Worm (Caenorhabditis elegans) whole organism, L3 larva: ENCODE measurements around the gene srw-3.

Experiments
- R02D3.7 ChIP-seq: fragments of 150-350 bp; optimal IDR thresholded peaks from 2 replicates; lab custom pipeline; 2014; ENCODE audit warnings: missing biosample characterization, missing genetic modification characterization
- aly-2 ChIP-seq: fragments of 150-350 bp; optimal IDR thresholded peaks from 2 replicates; lab custom pipeline; 2014; ENCODE audit warnings: missing biosample characterization, missing genetic modification characterization
- ama-1 ChIP-seq: fragments of 150-350 bp; optimal IDR thresholded peaks from 2 replicates; lab custom pipeline; 2018
- ceh-16 ChIP-seq: sonication (generic microtip); optimal IDR thresholded peaks from 2 replicates; lab custom pipeline; 2017; ENCODE audit warnings: missing biosample characterization, missing genetic modification characterization
- ceh-28 ChIP-seq: fragments of 150-350 bp; optimal IDR thresholded peaks from 2 replicates; lab custom pipeline; 2014; ENCODE audit warnings: missing biosample characterization, missing genetic modification reagents, missing genetic modification characterization
- ceh-82 ChIP-seq: fragments of 150-350 bp; optimal IDR thresholded peaks from 2 replicates; lab custom pipeline; 2014; ENCODE audit warnings: missing biosample characterization, missing genetic modification characterization
- ceh-9 ChIP-seq: sonication (generic microtip); optimal IDR thresholded peaks from 2 replicates; lab custom pipeline; 2018; ENCODE audit warnings: missing biosample characterization, missing genetic modification characterization
- egl-27 ChIP-seq: sonication (generic microtip); optimal IDR thresholded peaks from 4 replicates; lab custom pipeline; 2017; ENCODE audit warnings: missing biosample characterization, missing genetic modification reagents, missing genetic modification characterization
- elt-1 ChIP-seq: fragments of 150-350 bp; optimal IDR thresholded peaks from 2 replicates; lab custom pipeline; 2014; ENCODE audit warnings: missing biosample characterization, missing genetic modification characterization
- elt-2 ChIP-seq: sonication (generic microtip); optimal IDR thresholded peaks from 2 replicates; lab custom pipeline; 2016; ENCODE audit warnings: missing genetic modification reagents, mild to moderate bottlenecking, missing genetic modification characterization, missing compliant biosample characterization
- eor-1 ChIP-seq, 2 experiments: fragments of 150-350 bp; optimal IDR thresholded peaks; 2 replicates each; lab custom pipeline; 2014 to 2018; ENCODE audit warnings: missing biosample characterization in 2 of 2, missing genetic modification characterization in 2 of 2
- fkh-2 ChIP-seq: fragments of 150-350 bp; optimal IDR thresholded peaks from 2 replicates; lab custom pipeline; 2014; ENCODE audit warnings: missing biosample characterization, missing genetic modification reagents, missing genetic modification characterization
- fos-1 ChIP-seq: fragments of 150-350 bp; optimal IDR thresholded peaks from 2 replicates; lab custom pipeline; 2014; ENCODE audit warnings: missing biosample characterization, missing genetic modification characterization
- jun-1 ChIP-seq: fragments of 150-350 bp; optimal IDR thresholded peaks from 2 replicates; lab custom pipeline; 2014; ENCODE audit warnings: missing biosample characterization, missing genetic modification reagents, missing genetic modification characterization
- lin-15B ChIP-seq: fragments of 150-350 bp; optimal IDR thresholded peaks from 2 replicates; lab custom pipeline; 2014; ENCODE audit warnings: missing biosample characterization, missing genetic modification characterization
- lin-39 ChIP-seq: fragments of 150-350 bp; optimal IDR thresholded peaks from 2 replicates; lab custom pipeline; 2018; ENCODE audit warnings: missing biosample characterization, missing genetic modification reagents, missing genetic modification characterization
- mdl-1 ChIP-seq: fragments of 150-350 bp; optimal IDR thresholded peaks from 2 replicates; lab custom pipeline; 2014; ENCODE audit warnings: missing biosample characterization, missing genetic modification characterization
- mml-1 ChIP-seq: fragments of 150-350 bp; sonication (generic microtip); optimal IDR thresholded peaks from 3 replicates; lab custom pipeline; 2014; ENCODE audit warnings: missing biosample characterization, missing genetic modification characterization
- nfya-1 ChIP-seq: sonication (generic microtip); optimal IDR thresholded peaks from 2 replicates; lab custom pipeline; 2017; ENCODE audit warnings: missing genetic modification characterization, mild to moderate bottlenecking, missing compliant biosample characterization, antibody characterized with exemption, moderate library complexity; ENCODE audit not compliant: insufficient read depth
- nhr-11 ChIP-seq: fragments of 150-350 bp; optimal IDR thresholded peaks from 2 replicates; lab custom pipeline; 2014; ENCODE audit warnings: missing biosample characterization, missing genetic modification characterization
- nhr-12 ChIP-seq: fragments of 150-350 bp; optimal IDR thresholded peaks from 2 replicates; lab custom pipeline; 2014; ENCODE audit warnings: missing biosample characterization, missing genetic modification characterization
- nhr-23 ChIP-seq: fragments of 150-350 bp; optimal IDR thresholded peaks from 2 replicates; lab custom pipeline; 2014; ENCODE audit warnings: missing biosample characterization, missing genetic modification reagents, missing genetic modification characterization
- nhr-25 ChIP-seq: sonication (generic microtip); optimal IDR thresholded peaks from 2 replicates; lab custom pipeline; 2017; ENCODE audit warnings: missing biosample characterization, missing genetic modification characterization
- nhr-67 ChIP-seq: fragments of 150-350 bp; optimal IDR thresholded peaks from 2 replicates; lab custom pipeline; 2014; ENCODE audit warnings: missing biosample characterization, missing genetic modification characterization
- pha-4 ChIP-seq: fragments of 150-350 bp; optimal IDR thresholded peaks from 2 replicates; lab custom pipeline; 2014; ENCODE audit warnings: missing biosample characterization, missing genetic modification reagents, missing genetic modification characterization
- pqm-1 ChIP-seq: fragments of 150-350 bp; optimal IDR thresholded peaks from 2 replicates; lab custom pipeline; 2017; ENCODE audit warnings: missing biosample characterization, missing genetic modification characterization, inconsistent platforms
- skn-1 ChIP-seq: fragments of 150-350 bp; optimal IDR thresholded peaks from 2 replicates; lab custom pipeline; 2014; ENCODE audit warnings: missing biosample characterization, missing genetic modification characterization
- snpc-4 ChIP-seq: fragments of 150-350 bp; optimal IDR thresholded peaks from 2 replicates; lab custom pipeline; 2014; ENCODE audit warnings: missing biosample characterization, missing genetic modification characterization
- unc-39 ChIP-seq: sonication (generic microtip); optimal IDR thresholded peaks from 4 replicates; lab custom pipeline; 2017; ENCODE audit warnings: missing biosample characterization, missing genetic modification characterization
- unc-62 ChIP-seq: fragments of 150-350 bp; sonication (generic microtip); optimal IDR thresholded peaks from 4 replicates; lab custom pipeline; 2014; ENCODE audit warnings: missing biosample characterization, missing genetic modification reagents, missing genetic modification characterization
- ztf-4 ChIP-seq: fragments of 150-350 bp; optimal IDR thresholded peaks from 2 replicates; lab custom pipeline; 2014; ENCODE audit warnings: missing biosample characterization, missing genetic modification characterization

srw-3 gene

DNA sequence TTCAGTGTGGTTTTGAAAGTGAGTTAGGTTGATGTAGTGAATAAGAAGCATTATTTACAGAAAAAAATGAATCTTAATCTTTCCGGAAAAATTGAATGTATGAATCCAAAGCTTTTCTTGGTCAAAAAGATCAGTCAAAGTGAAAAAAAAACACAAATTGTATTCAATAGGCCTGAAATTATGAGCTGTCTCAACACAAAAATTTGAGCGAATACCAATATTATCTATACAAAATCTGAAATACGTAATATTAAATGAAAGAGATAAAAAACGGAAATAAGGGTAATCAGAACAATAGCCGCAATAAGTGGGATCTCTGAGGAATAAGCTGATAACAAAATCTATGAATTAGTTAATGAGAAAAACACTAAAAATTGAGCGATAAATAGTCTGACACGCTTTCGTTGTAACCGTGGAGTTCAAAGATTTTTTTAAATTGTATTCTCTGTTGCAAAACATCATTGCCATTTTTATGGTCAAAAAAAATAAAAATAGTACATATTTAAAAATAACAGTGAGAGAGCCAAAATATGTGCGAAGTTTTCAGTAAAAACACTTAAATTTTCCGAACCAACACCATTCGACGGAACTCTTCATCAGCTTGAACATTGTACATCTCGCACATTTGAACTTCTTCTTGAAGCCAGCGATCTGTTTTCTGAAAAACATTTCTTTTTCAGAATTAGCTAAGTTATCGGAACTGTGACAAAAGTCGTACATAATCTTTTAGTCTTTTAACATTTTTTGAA lies 21.3 kb upstream of the srw-3 start, which contains the start of gene sre-11:
TSS of gene sre-11 (minus strand) at position 51 of the 749 bp plus-strand sequence.
- TF ChIP-seq eor-1 (tag; optimal IDR thresholded peaks at IDR 0.05; lab: Kevin White, UChicago), result no peak
- no peak for TF ChIP-seq fos-1 (tag; lab: Kevin White, UChicago)
- no peak for TF ChIP-seq lin-15B (tag; lab: Kevin White, UChicago)
- TF ChIP-seq R02D3.7 (tag; lab: Kevin White, UChicago), result no peak
- TF ChIP-seq mdl-1, result no peak
- no peak for TF ChIP-seq ama-1 (lab: Kevin White, UChicago)
- TF ChIP-seq, all 47 proteins: peak for 0

DNA sequence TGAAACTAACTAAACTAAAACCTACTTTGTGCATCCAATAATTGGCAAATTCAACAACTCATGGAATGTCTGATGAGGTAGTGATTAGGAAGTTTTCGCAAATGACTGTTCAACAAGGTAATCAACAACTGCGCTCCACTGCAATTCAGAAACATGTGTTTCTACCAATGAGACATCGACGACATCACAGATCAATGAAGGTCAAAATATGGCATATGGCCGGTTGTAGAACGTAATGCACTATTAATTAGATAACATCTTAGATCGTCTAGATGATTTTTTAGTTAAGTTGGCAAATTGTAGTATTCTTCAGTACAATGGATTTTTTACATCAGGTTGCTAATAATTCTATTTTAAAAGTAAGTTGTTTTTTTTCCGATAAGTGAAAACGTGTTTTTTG lies 19.2 kb upstream of the srw-3 start, which contains the start of the genes nhr-94 and nhr-152:
TSS of gene nhr-94 (minus strand) at position 147 of the 400 bp plus-strand sequence.
TSS of gene nhr-152 (plus strand) at position 162 of the 400 bp plus-strand sequence.
- no peak for TF ChIP-seq skn-1 (tag; lab: Kevin White, UChicago)
- TF ChIP-seq unc-39, result no peak
- TF ChIP-seq ama-1 (lab: Kevin White, UChicago), result no peak
- TF ChIP-seq nfya-1 (tag; lab: Kevin White, UChicago), result peak; percentile 46
- no peak for TF ChIP-seq pqm-1
- peak; percentile 97 for TF ChIP-seq elt-1
- peak; percentile 80 for TF ChIP-seq nhr-25

DNA sequence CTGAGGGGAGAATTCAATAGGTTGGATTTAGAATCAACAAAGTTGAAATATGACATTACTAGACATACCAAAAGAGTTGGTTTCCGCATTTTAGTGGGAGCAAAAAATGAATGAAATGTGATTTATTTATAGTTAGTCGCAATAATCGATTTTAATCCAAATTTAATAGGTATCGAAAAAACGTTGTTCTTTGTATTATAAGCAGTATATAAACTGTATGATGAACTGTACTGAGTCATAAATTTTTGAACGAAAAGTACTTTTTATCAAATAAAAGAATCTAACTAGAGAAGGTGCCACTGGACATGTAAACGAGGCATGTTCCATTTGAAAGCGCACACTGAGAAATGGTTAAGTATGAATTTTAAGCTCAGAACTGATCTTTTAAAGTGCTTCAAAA lies 15.5 kb upstream of the srw-3 start, which contains the start of gene C12D5.9:
TSS of gene C12D5.9 (minus strand) at position 101 of the 400 bp plus-strand sequence.
- TF ChIP-seq elt-2 (tag; lab: Kevin White, UChicago) (no peak), nhr-67 (tag; lab: Kevin White, UChicago) (no peak), ceh-82 (no peak), nhr-25 (no peak), fos-1 (tag; lab: Kevin White, UChicago) (no peak), mml-1 (tag; lab: Kevin White, UChicago) (no peak), ceh-9 (tag; lab: Kevin White, UChicago) (no peak), ama-1 (lab: Kevin White, UChicago) (no peak), nhr-11 (no peak), eor-1 (tag; optimal IDR thresholded peaks at IDR 0.05; lab: Kevin White, UChicago) (no peak), aly-2 (tag; lab: Kevin White, UChicago) (no peak), lin-39 (tag; lab: Kevin White, UChicago) (no peak), R02D3.7 (tag; lab: Kevin White, UChicago) (no peak), nhr-23 (tag; lab: Kevin White, UChicago) (no peak), ceh-28 (tag; lab: Kevin White, UChicago) (no peak), snpc-4 (tag; lab: Kevin White, UChicago) (no peak)

ce11 chrV:7690637-7691036 lies 14.8 kb upstream of the srw-3 start:
- TF ChIP-seq unc-62 (GFP tag; lab: Kevin White, UChicago) (no peak), egl-27 (tag; lab: Kevin White, UChicago) (no peak), nfya-1 (tag; lab: Kevin White, UChicago) (no peak), nhr-12 (no peak), nhr-11 (no peak), ceh-16 (tag; lab: Kevin White, UChicago) (no peak)

DNA sequence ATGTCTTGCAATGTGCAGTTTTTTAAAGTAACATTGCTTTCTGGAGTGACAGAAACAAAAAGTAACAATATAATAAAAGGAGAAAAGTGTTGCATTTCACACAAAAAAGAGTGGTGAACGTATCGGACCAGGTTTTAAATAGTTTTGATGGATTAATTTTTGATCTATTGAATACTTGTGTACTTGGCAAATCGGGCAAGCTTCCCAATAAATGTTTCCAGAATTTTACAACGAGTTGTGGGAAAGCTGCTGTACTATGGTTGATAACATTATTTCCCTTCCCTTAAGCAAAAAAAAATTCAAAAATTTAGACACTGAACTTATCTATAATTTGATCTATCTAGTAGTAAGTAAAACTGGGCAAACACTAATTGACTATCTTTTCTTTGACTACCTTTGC lies 12.0 kb upstream of the srw-3 start, which contains the start of gene C12D5.10:
TSS of gene C12D5.10 (minus strand) at position 101 of the 400 bp plus-strand sequence.
- TF ChIP-seq eor-1 (tag; optimal IDR thresholded peaks at IDR 0.05; lab: Kevin White, UChicago), result no peak
- TF ChIP-seq nhr-67 (tag; lab: Kevin White, UChicago), result no peak
- TF ChIP-seq jun-1 (tag; lab: Kevin White, UChicago), result no peak
- no peak for TF ChIP-seq mdl-1
- no peak for TF ChIP-seq lin-39 (tag; lab: Kevin White, UChicago)
- no peak for TF ChIP-seq lin-15B (tag; lab: Kevin White, UChicago)
- TF ChIP-seq pha-4 (tag; lab: Kevin White, UChicago), result no peak
- TF ChIP-seq nhr-12, result no peak
- no peak for TF ChIP-seq fkh-2 (tag; lab: Kevin White, UChicago)

- TF ChIP-seq elt-1 (no peak), nhr-11 (no peak), fos-1 (tag; lab: Kevin White, UChicago) (no peak), nhr-25 (no peak), elt-2 (tag; lab: Kevin White, UChicago) (no peak), ztf-4 (tag; lab: Kevin White, UChicago) (no peak), pqm-1 (no peak), aly-2 (tag; lab: Kevin White, UChicago) (no peak), ceh-82 (no peak)
Observed at ce11 chrV:7696842-7697241, 8.6 kb upstream of the srw-3 start, which contains the start of gene ZK105.3. Gene ZK105.3, plus strand, starts transcription at chrV:7697142.
